Fruit fly (Drosophila melanogaster) whole organism, embryonic: ENCODE measurements around the gene nAChRbeta1.
A peak's percentile ranks its signal among the peaks of the same experiment; 100 is the strongest.

Experiments used
- ATbp ChIP-seq: fragments of 200-800 bp; sonication (Bioruptor generic); optimal IDR thresholded peaks from 2 replicates; lab custom pipeline; 2017; ENCODE audit warnings: missing biosample characterization, mild to moderate bottlenecking, missing genetic modification characterization, missing genetic modification reagents
- B-H1 ChIP-seq: fragments of 200-800 bp; sonication (Bioruptor generic); IDR thresholded peaks from 3 replicates; pipeline ENCODE4 v1.3.6; 2022; ENCODE audit warnings: missing biosample characterization, missing genetic modification characterization
- CG10321 ChIP-seq: fragments of 200-800 bp; sonication (Bioruptor generic); IDR thresholded peaks from 2 replicates; pipeline ENCODE4 v1.3.6; 2022; ENCODE audit warnings: missing biosample characterization, missing genetic modification characterization
- CG10565 ChIP-seq: fragments of 200-800 bp; sonication (Bioruptor generic); optimal IDR thresholded peaks from 3 replicates; lab custom pipeline; 2016; ENCODE audit warnings: missing biosample characterization, mild to moderate bottlenecking, missing genetic modification characterization
- CG12071 ChIP-seq: fragments of 200-800 bp; sonication (Bioruptor generic); optimal IDR thresholded peaks from 3 replicates; lab custom pipeline; 2018; ENCODE audit warnings: missing biosample characterization, mild to moderate bottlenecking, missing genetic modification characterization
- CG14965 ChIP-seq: fragments of 200-800 bp; sonication (Bioruptor generic); optimal IDR thresholded peaks from 2 replicates; lab custom pipeline; 2016; ENCODE audit warnings: missing biosample characterization, missing genetic modification characterization, borderline replicate concordance
- CG17186 ChIP-seq: fragments of 200-800 bp; sonication (Bioruptor generic); optimal IDR thresholded peaks from 3 replicates; lab custom pipeline; 2017; ENCODE audit warnings: missing biosample characterization, missing genetic modification reagents, missing genetic modification characterization
- CG18619 ChIP-seq: fragments of 200-800 bp; sonication (Bioruptor generic); optimal IDR thresholded peaks from 3 replicates; lab custom pipeline; 2017; ENCODE audit warnings: missing biosample characterization, mild to moderate bottlenecking, missing genetic modification characterization
- CG2199 ChIP-seq: fragments of 200-800 bp; sonication (Bioruptor generic); IDR thresholded peaks from 3 replicates; pipeline ENCODE4 v1.3.6; 2022; ENCODE audit warnings: missing biosample characterization, missing genetic modification characterization
- CG32767 ChIP-seq: fragments of 200-800 bp; sonication (Bioruptor generic); IDR thresholded peaks from 2 replicates; pipeline ENCODE4 v1.3.6; 2022; ENCODE audit warnings: missing biosample characterization, missing genetic modification characterization
- CG33557 ChIP-seq: fragments of 200-800 bp; sonication (Bioruptor generic); optimal IDR thresholded peaks from 2 replicates; lab custom pipeline; 2019; ENCODE audit warnings: missing biosample characterization, mild to moderate bottlenecking, missing genetic modification characterization, moderate library complexity
- CG34376 ChIP-seq: fragments of 200-800 bp; sonication (Bioruptor generic); optimal IDR thresholded peaks from 2 replicates; lab custom pipeline; 2018; ENCODE audit warnings: missing biosample characterization, mild to moderate bottlenecking, missing genetic modification characterization
- CG7271 ChIP-seq: fragments of 200-800 bp; sonication (Bioruptor generic); optimal IDR thresholded peaks from 2 replicates; lab custom pipeline; 2018; ENCODE audit warnings: missing biosample characterization, mild to moderate bottlenecking, missing genetic modification characterization, moderate library complexity
- CG7963 ChIP-seq: fragments of 200-800 bp; sonication (Bioruptor generic); IDR thresholded peaks from 3 replicates; pipeline ENCODE4 v1.3.6; 2022; ENCODE audit warnings: missing biosample characterization, missing genetic modification characterization; ENCODE audit not compliant: partially characterized antibody
- CG9932 ChIP-seq: fragments of 200-800 bp; sonication (Bioruptor generic); IDR thresholded peaks from 2 replicates; pipeline ENCODE4 v1.3.6; 2022; ENCODE audit warnings: missing biosample characterization, missing genetic modification characterization
- CHES-1-like ChIP-seq: fragments of 200-800 bp; sonication (Bioruptor generic); optimal IDR thresholded peaks from 2 replicates; lab custom pipeline; 2016; ENCODE audit warnings: missing biosample characterization, missing genetic modification characterization
- CkIIα-i1 ChIP-seq: fragments of 200-800 bp; sonication (Bioruptor generic); IDR thresholded peaks from 2 replicates; pipeline ENCODE4 v1.3.6; 2022; ENCODE audit warnings: missing biosample characterization, missing genetic modification characterization
- D19A ChIP-seq: fragments of 200-800 bp; optimal IDR thresholded peaks from 3 replicates; lab custom pipeline; 2019; ENCODE audit warnings: missing biosample characterization, mild to moderate bottlenecking, missing genetic modification characterization, moderate library complexity
- Deaf1 ChIP-seq: fragments of 200-800 bp; optimal IDR thresholded peaks from 3 replicates; lab custom pipeline; 2019; ENCODE audit warnings: missing biosample characterization, mild to moderate bottlenecking, missing genetic modification characterization, moderate library complexity
- Doc3 ChIP-seq: fragments of 200-800 bp; sonication (Bioruptor generic); IDR thresholded peaks from 3 replicates; pipeline ENCODE4 v1.3.6; 2022; ENCODE audit warnings: missing biosample characterization, missing genetic modification characterization; ENCODE audit not compliant: partially characterized antibody
- Eip74EF ChIP-seq, 2 experiments: fragments of 200-800 bp in 1 of 2; fragments of >200 bp in 1 of 2; sonication (Bioruptor generic) in 1 of 2; optimal IDR thresholded peaks; 2 replicates each; lab custom pipeline; 2017 to 2019; ENCODE audit warnings: missing biosample characterization in 2 of 2, missing genetic modification characterization in 2 of 2, mild to moderate bottlenecking in 1 of 2, moderate library complexity in 1 of 2
- Hmr ChIP-seq: fragments of 200-800 bp; sonication (Bioruptor generic); optimal IDR thresholded peaks from 3 replicates; lab custom pipeline; 2017; ENCODE audit warnings: mild to moderate bottlenecking, missing biosample characterization, missing genetic modification reagents, missing genetic modification characterization
- Hr51 ChIP-seq, 2 experiments: fragments of 200-800 bp; sonication (Bioruptor generic); optimal IDR thresholded peaks; 2 replicates in 1 of 2; 3 replicates in 1 of 2; lab custom pipeline; 2016 to 2018; ENCODE audit warnings: missing biosample characterization in 2 of 2, missing genetic modification characterization in 2 of 2, mild to moderate bottlenecking in 1 of 2, moderate library complexity in 1 of 2
- Kr ChIP-seq: fragments of 200-800 bp; sonication (Bioruptor generic); optimal IDR thresholded peaks from 2 replicates; lab custom pipeline; 2017; ENCODE audit warnings: missing biosample characterization, mild to moderate bottlenecking, missing genetic modification characterization
- MBD-R2 ChIP-seq: fragments of 200-800 bp; sonication (Bioruptor generic); IDR thresholded peaks from 2 replicates; pipeline ENCODE4 v1.3.6; 2022; ENCODE audit warnings: missing biosample characterization, missing genetic modification characterization
- MESR4 ChIP-seq: fragments of 200-800 bp; sonication (Bioruptor generic); optimal IDR thresholded peaks from 2 replicates; lab custom pipeline; 2018; ENCODE audit warnings: missing biosample characterization, mild to moderate bottlenecking, missing genetic modification characterization, moderate library complexity
- MTF-1 ChIP-seq: fragments of 200-800 bp; sonication (Bioruptor generic); optimal IDR thresholded peaks from 2 replicates; lab custom pipeline; 2018; ENCODE audit warnings: missing biosample characterization, mild to moderate bottlenecking, missing genetic modification characterization, borderline replicate concordance
- Optix ChIP-seq: fragments of 200-800 bp; sonication (Bioruptor generic); IDR thresholded peaks from 3 replicates; pipeline ENCODE4 v1.3.6; 2022; ENCODE audit warnings: missing biosample characterization, missing genetic modification characterization
- Rx ChIP-seq: fragments of 200-800 bp; sonication (Bioruptor generic); IDR thresholded peaks from 2 replicates; pipeline ENCODE4 v1.3.6; 2022; ENCODE audit warnings: missing biosample characterization, missing genetic modification characterization
- ash1 ChIP-seq: fragments of 200-800 bp; sonication (Bioruptor generic); optimal IDR thresholded peaks from 2 replicates; lab custom pipeline; 2018; ENCODE audit warnings: missing biosample characterization, mild to moderate bottlenecking, missing genetic modification characterization
- bowl ChIP-seq: fragments of 200-800 bp; sonication (Bioruptor generic); IDR thresholded peaks from 2 replicates; pipeline ENCODE4 v1.3.6; 2022; ENCODE audit warnings: missing biosample characterization, missing genetic modification characterization
- ci ChIP-seq: fragments of 200-800 bp; sonication (Bioruptor generic); IDR thresholded peaks from 3 replicates; pipeline ENCODE4 v1.3.6; 2022; ENCODE audit warnings: missing biosample characterization, missing genetic modification characterization
- ewg ChIP-seq: fragments of 200-800 bp; sonication (Bioruptor generic); optimal IDR thresholded peaks from 3 replicates; lab custom pipeline; 2017; ENCODE audit warnings: mild to moderate bottlenecking, missing biosample characterization, missing genetic modification reagents, missing genetic modification characterization
- eyg ChIP-seq: fragments of 200-800 bp; sonication (Bioruptor generic); optimal IDR thresholded peaks from 3 replicates; lab custom pipeline; 2016; ENCODE audit warnings: missing biosample characterization, missing genetic modification characterization
- gcm2 ChIP-seq: fragments of 200-800 bp; sonication (Bioruptor generic); optimal IDR thresholded peaks from 2 replicates; lab custom pipeline; 2016; ENCODE audit warnings: missing biosample characterization, missing genetic modification characterization
- grau ChIP-seq: fragments of 200-800 bp; optimal IDR thresholded peaks from 3 replicates; lab custom pipeline; 2019; ENCODE audit warnings: missing biosample characterization, mild to moderate bottlenecking, missing genetic modification characterization, moderate library complexity
- gsb-n ChIP-seq: fragments of 200-800 bp; sonication (Bioruptor generic); optimal IDR thresholded peaks from 3 replicates; lab custom pipeline; 2018; ENCODE audit warnings: missing biosample characterization, mild to moderate bottlenecking, missing genetic modification characterization
- h ChIP-seq: fragments of >200 bp; optimal IDR thresholded peaks from 2 replicates; lab custom pipeline; 2017
- lov ChIP-seq, 2 experiments: fragments of 200-800 bp in 1 of 2; fragments of >200 bp in 1 of 2; sonication (Bioruptor generic) in 1 of 2; IDR thresholded peaks in 1 of 2; optimal IDR thresholded peaks in 1 of 2; 2 replicates in 1 of 2; 3 replicates in 1 of 2; pipeline versions ENCODE4 v1.3.6 to Lab custom; 2017 to 2022; ENCODE audit warnings: missing biosample characterization in 1 of 2, missing genetic modification characterization in 1 of 2
- row ChIP-seq: fragments of 200-800 bp; sonication (Bioruptor generic); IDR thresholded peaks from 3 replicates; pipeline ENCODE4 v1.3.6; 2022; ENCODE audit warnings: missing biosample characterization, missing genetic modification characterization
- sens ChIP-seq: fragments of 200-800 bp; sonication (Bioruptor generic); peaks from one replicate; lab custom pipeline; 2016; ENCODE audit warnings: missing biosample characterization, missing genetic modification characterization
- seq ChIP-seq: fragments of 200-800 bp; sonication (Bioruptor generic); IDR thresholded peaks from 2 replicates; pipeline ENCODE4 v1.3.6; 2022; ENCODE audit warnings: missing biosample characterization, missing genetic modification characterization
- slbo ChIP-seq: fragments of 200-800 bp; sonication (Bioruptor generic); IDR thresholded peaks from 2 replicates; pipeline ENCODE4 v1.3.6; 2022; ENCODE audit warnings: missing biosample characterization, missing genetic modification characterization
- sna ChIP-seq: fragments of 200-800 bp; sonication (Bioruptor generic); IDR thresholded peaks from 2 replicates; pipeline ENCODE4 v1.3.6; 2022; ENCODE audit warnings: missing biosample characterization, missing genetic modification characterization; ENCODE audit not compliant: partially characterized antibody
- so ChIP-seq: fragments of 200-800 bp; sonication (Bioruptor generic); IDR thresholded peaks from 3 replicates; pipeline ENCODE4 v1.3.6; 2022; ENCODE audit warnings: missing biosample characterization, missing genetic modification characterization
- tx ChIP-seq: fragments of 200-800 bp; sonication (Bioruptor generic); optimal IDR thresholded peaks from 2 replicates; lab custom pipeline; 2016; ENCODE audit warnings: missing biosample characterization, missing genetic modification characterization
- zfh1 ChIP-seq: fragments of 200-800 bp; sonication (Bioruptor generic); IDR thresholded peaks from 3 replicates; pipeline ENCODE4 v1.3.6; 2022; ENCODE audit warnings: missing biosample characterization, missing genetic modification characterization

nAChRbeta1 gene

DNA sequence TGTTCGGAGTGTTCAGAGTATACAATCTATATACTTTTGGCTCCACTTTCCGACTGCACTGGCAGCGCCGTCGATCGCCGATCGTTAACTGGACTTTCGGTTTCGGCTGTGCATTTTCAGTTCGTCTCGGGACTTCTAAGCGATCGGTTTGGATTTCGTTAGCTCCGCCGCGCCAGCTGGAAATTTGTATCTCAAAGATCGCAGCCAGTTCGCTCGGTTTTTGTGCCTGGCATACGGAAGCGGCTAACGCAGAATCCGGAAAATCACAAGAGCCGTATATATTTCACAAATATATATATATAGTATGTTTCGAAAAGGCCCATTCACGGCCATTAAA lies 44.9 kb upstream of the nAChRbeta1 start, which contains the start of gene slow (continued):
- TF ChIP-seq CG18619, result no peak
- no peak for TF ChIP-seq CG10321 (GFP tag; lab: Robert Waterston, UW)
- TF ChIP-seq zfh1 (GFP tag; lab: Robert Waterston, UW), result no peak
- TF ChIP-seq CG7271 (tag; lab: Kevin White, UChicago), result peak; percentile 58
- TF ChIP-seq CG17186, result no peak
- no peak for TF ChIP-seq D19A (tag; lab: Kevin White, UChicago)
- TF ChIP-seq CG14965 (GFP tag; lab: Kevin White, UChicago), result no peak
- no peak for TF ChIP-seq slbo (GFP tag; lab: Robert Waterston, UW)
- no peak for TF ChIP-seq Doc3 (GFP tag; lab: Robert Waterston, UW)
- TF ChIP-seq Hmr (GFP tag; lab: Kevin White, UChicago), result no peak
- 0 out of 3 replicates have a peak, but pooled peaks have one; percentile 14 for TF ChIP-seq CG2199 (GFP tag; lab: Robert Waterston, UW)
- no peak for TF ChIP-seq ash1 (GFP tag; lab: Kevin White, UChicago)
- no peak for TF ChIP-seq Kr (GFP tag; lab: Kevin White, UChicago)
- TF ChIP-seq Rx (GFP tag; lab: Robert Waterston, UW), result no peak
- TF ChIP-seq lov (optimal IDR thresholded peaks at IDR 0.05; lab: Kevin White, UChicago), result no peak
- 0 out of 3 replicates have a peak, but pooled peaks have one; percentile 6 for TF ChIP-seq lov (GFP tag; IDR thresholded peaks at IDR 0.05; lab: Robert Waterston, UW)
- no peak for TF ChIP-seq CG34376
- 0 out of 3 replicates have a peak, but pooled peaks have one; percentile 51 for TF ChIP-seq ci
- no peak for TF ChIP-seq MESR4 (GFP tag; lab: Kevin White, UChicago)
- no peak for TF ChIP-seq tx
- no peak for TF ChIP-seq bowl (GFP tag; lab: Robert Waterston, UW)
- TF ChIP-seq sna (GFP tag; lab: Robert Waterston, UW), result no peak
- TF ChIP-seq B-H1 (GFP tag; lab: Robert Waterston, UW), result peak; percentile 11; the same call in 1 of the 3 replicates
- no peak for TF ChIP-seq grau
- no peak for TF ChIP-seq MBD-R2 (GFP tag; lab: Robert Waterston, UW)
- no peak for TF ChIP-seq sens
- no peak for TF ChIP-seq gcm2
- TF ChIP-seq Eip74EF (GFP tag; optimal IDR thresholded peaks at IDR 0.05; lab: Kevin White, UChicago), result peak in 1 of 2 experiments; percentile 7
- TF ChIP-seq CG9932 (GFP tag; lab: Robert Waterston, UW), result no peak
- no peak for TF ChIP-seq h (lab: Kevin White, UChicago)
- no peak for TF ChIP-seq seq
- TF ChIP-seq so (GFP tag; lab: Robert Waterston, UW), result no peak
- TF ChIP-seq ATbp (GFP tag; lab: Kevin White, UChicago), result no peak
- TF ChIP-seq CG32767 (GFP tag; lab: Robert Waterston, UW), result no peak
- TF ChIP-seq CG7963, result no peak
- TF ChIP-seq row, result no peak
- TF ChIP-seq Hr51 (GFP tag; optimal IDR thresholded peaks at IDR 0.05; lab: Kevin White, UChicago), result no peak
- no peak for TF ChIP-seq CHES-1-like (GFP tag; lab: Kevin White, UChicago)
- TF ChIP-seq CkIIα-i1, result no peak
- TF ChIP-seq ewg, result no peak
- TF ChIP-seq eyg (GFP tag; lab: Kevin White, UChicago), result no peak
- peak; percentile 22 for TF ChIP-seq MTF-1 (GFP tag; lab: Kevin White, UChicago)
- no peak for TF ChIP-seq Optix
- peak; percentile 92 for TF ChIP-seq Deaf1 (tag; lab: Kevin White, UChicago)
- no peak for TF ChIP-seq CG12071 (GFP tag; lab: Kevin White, UChicago)
- no peak for TF ChIP-seq CG10565 (GFP tag; lab: Kevin White, UChicago)
- no peak for TF ChIP-seq CG33557 (GFP tag; lab: Kevin White, UChicago)
- TF ChIP-seq gsb-n (tag; lab: Kevin White, UChicago), result no peak
